Fruit fly (Drosophila melanogaster) whole organism, embryonic: ENCODE results near the gene CG3032.

Experiments
- Ada2b ChIP-seq: fragments of 200-800 bp; sonication (Bioruptor generic); IDR thresholded peaks from 2 replicates; pipeline ENCODE4 v1.3.6; 2022; ENCODE audit warnings: missing biosample characterization, missing genetic modification characterization
- Aef1 ChIP-seq: fragments of 200-800 bp; sonication (Bioruptor generic); IDR thresholded peaks from 3 replicates; pipeline ENCODE4 v1.3.6; 2022; ENCODE audit warnings: missing biosample characterization, missing genetic modification characterization
- Awh ChIP-seq: fragments of 200-800 bp; sonication (Bioruptor generic); IDR thresholded peaks from 2 replicates; pipeline ENCODE4, ENCODE4 v1.3.6; 2022; ENCODE audit warnings: missing biosample characterization, missing genetic modification characterization
- B-H1 ChIP-seq: fragments of 200-800 bp; sonication (Bioruptor generic); IDR thresholded peaks from 3 replicates; pipeline ENCODE4 v1.3.6; 2022; ENCODE audit warnings: missing biosample characterization, missing genetic modification characterization
- BtbVII ChIP-seq: fragments of 200-800 bp; sonication (Bioruptor generic); optimal IDR thresholded peaks from 3 replicates; lab custom pipeline; 2017; ENCODE audit warnings: missing biosample characterization, mild to moderate bottlenecking, missing genetic modification characterization
- CG11695 ChIP-seq: fragments of 200-800 bp; sonication (Bioruptor generic); IDR thresholded peaks from 3 replicates; pipeline ENCODE4 v1.3.6; 2022; ENCODE audit warnings: missing biosample characterization, missing genetic modification characterization
- CG14710 ChIP-seq: fragments of 200-800 bp; sonication (Bioruptor generic); optimal IDR thresholded peaks from 3 replicates; lab custom pipeline; 2019; ENCODE audit warnings: missing biosample characterization, mild to moderate bottlenecking, missing genetic modification characterization, moderate library complexity
- CG15073 ChIP-seq: fragments of 200-800 bp; sonication (Bioruptor generic); optimal IDR thresholded peaks from 2 replicates; lab custom pipeline; 2016; ENCODE audit warnings: missing biosample characterization, missing genetic modification characterization
- CG1529 ChIP-seq: fragments of 200-800 bp; sonication (Bioruptor generic); optimal IDR thresholded peaks from 3 replicates; lab custom pipeline; 2018; ENCODE audit warnings: missing biosample characterization, missing genetic modification characterization
- CG15601 ChIP-seq: fragments of 200-800 bp; sonication (Bioruptor generic); optimal IDR thresholded peaks from 3 replicates; lab custom pipeline; 2019; ENCODE audit warnings: missing biosample characterization, mild to moderate bottlenecking, missing genetic modification characterization, moderate library complexity
- CG17361 ChIP-seq: fragments of 200-800 bp; sonication (Bioruptor generic); IDR thresholded peaks from 3 replicates; pipeline ENCODE4 v1.3.6; 2022; ENCODE audit warnings: missing biosample characterization, missing genetic modification characterization
- CG17802 ChIP-seq: fragments of 200-800 bp; sonication (Bioruptor generic); optimal IDR thresholded peaks from 2 replicates; lab custom pipeline; 2018; ENCODE audit warnings: missing biosample characterization, mild to moderate bottlenecking, missing genetic modification characterization, moderate library complexity
- CG17912 ChIP-seq: fragments of 200-800 bp; sonication (Bioruptor generic); optimal IDR thresholded peaks from 2 replicates; lab custom pipeline; 2018; ENCODE audit warnings: missing biosample characterization, mild to moderate bottlenecking, missing genetic modification characterization
- CG1792 ChIP-seq: fragments of 200-800 bp; sonication (Bioruptor generic); optimal IDR thresholded peaks from 2 replicates; lab custom pipeline; 2016; ENCODE audit warnings: missing biosample characterization, missing genetic modification characterization
- CG2678 ChIP-seq: fragments of 200-800 bp; sonication (Bioruptor generic); optimal IDR thresholded peaks from 3 replicates; lab custom pipeline; 2019; ENCODE audit warnings: missing biosample characterization, mild to moderate bottlenecking, missing genetic modification characterization, moderate library complexity
- CG30431 ChIP-seq: fragments of 200-800 bp; sonication (Bioruptor generic); optimal IDR thresholded peaks from 2 replicates; lab custom pipeline; 2017; ENCODE audit warnings: missing biosample characterization, missing genetic modification characterization
- CG31365 ChIP-seq: fragments of 200-800 bp; sonication (Bioruptor generic); optimal IDR thresholded peaks from 2 replicates; lab custom pipeline; 2018; ENCODE audit warnings: missing biosample characterization, mild to moderate bottlenecking, missing genetic modification characterization
- CG3281 ChIP-seq: fragments of 200-800 bp; sonication (Bioruptor generic); optimal IDR thresholded peaks from 3 replicates; lab custom pipeline; 2017; ENCODE audit warnings: missing biosample characterization, mild to moderate bottlenecking, missing genetic modification characterization
- CG34376 ChIP-seq: fragments of 200-800 bp; sonication (Bioruptor generic); optimal IDR thresholded peaks from 2 replicates; lab custom pipeline; 2018; ENCODE audit warnings: missing biosample characterization, mild to moderate bottlenecking, missing genetic modification characterization
- CG4328 ChIP-seq: fragments of 200-800 bp; sonication (Bioruptor generic); optimal IDR thresholded peaks from 3 replicates; lab custom pipeline; 2017; ENCODE audit warnings: missing biosample characterization, missing genetic modification reagents, missing genetic modification characterization
- CG6689 ChIP-seq: fragments of 200-800 bp; sonication (Bioruptor generic); IDR thresholded peaks from 2 replicates; pipeline ENCODE4 v1.3.6; 2022; ENCODE audit warnings: missing biosample characterization, missing genetic modification characterization
- CG7357 ChIP-seq: fragments of 200-800 bp; sonication (Bioruptor generic); IDR thresholded peaks from 3 replicates; pipeline ENCODE4 v1.3.6; 2022; ENCODE audit warnings: missing biosample characterization, missing genetic modification characterization
- CG9609 ChIP-seq: fragments of 200-800 bp; sonication (Bioruptor generic); optimal IDR thresholded peaks from 3 replicates; lab custom pipeline; 2016; ENCODE audit warnings: missing biosample characterization, missing genetic modification characterization
- Dbx ChIP-seq: fragments of 200-800 bp; sonication (Bioruptor generic); IDR thresholded peaks from 3 replicates; pipeline ENCODE4 v1.3.6; 2022; ENCODE audit warnings: missing biosample characterization, missing genetic modification characterization
- Doc2 ChIP-seq: fragments of 200-800 bp; sonication (Bioruptor generic); IDR thresholded peaks from 2 replicates; pipeline ENCODE4 v1.3.6; 2022; ENCODE audit warnings: missing biosample characterization, missing genetic modification characterization
- Dref ChIP-seq: fragments of 200-800 bp; sonication (Bioruptor generic); IDR thresholded peaks from 2 replicates; pipeline ENCODE4 v1.3.6; 2022; ENCODE audit warnings: missing biosample characterization, missing genetic modification characterization
- ERR ChIP-seq: fragments of 200-800 bp; sonication (Bioruptor generic); optimal IDR thresholded peaks from 2 replicates; lab custom pipeline; 2016; ENCODE audit warnings: missing biosample characterization, missing genetic modification characterization
- Gsc ChIP-seq: fragments of 200-800 bp; sonication (Bioruptor generic); IDR thresholded peaks from 2 replicates; pipeline ENCODE4 v1.3.6; 2022; ENCODE audit warnings: missing biosample characterization, missing genetic modification characterization
- HmgZ ChIP-seq: fragments of 200-800 bp; sonication (Bioruptor generic); optimal IDR thresholded peaks from 2 replicates; lab custom pipeline; 2018; ENCODE audit warnings: missing biosample characterization, mild to moderate bottlenecking, missing genetic modification characterization
- MESR4 ChIP-seq: fragments of 200-800 bp; sonication (Bioruptor generic); optimal IDR thresholded peaks from 2 replicates; lab custom pipeline; 2018; ENCODE audit warnings: missing biosample characterization, mild to moderate bottlenecking, missing genetic modification characterization, moderate library complexity
- Max ChIP-seq: fragments of 200-800 bp; sonication (Bioruptor generic); optimal IDR thresholded peaks from 2 replicates; lab custom pipeline; 2016; ENCODE audit warnings: missing biosample characterization, mild to moderate bottlenecking, missing genetic modification characterization
- Ptx1 ChIP-seq: fragments of 200-800 bp; sonication (Bioruptor generic); IDR thresholded peaks from 2 replicates; pipeline ENCODE4 v1.3.6; 2022; ENCODE audit warnings: missing biosample characterization, missing genetic modification characterization
- Rfx ChIP-seq: fragments of 200-800 bp; sonication (Bioruptor generic); IDR thresholded peaks from 2 replicates; pipeline ENCODE4 v1.3.6; 2022; ENCODE audit warnings: missing biosample characterization, missing genetic modification characterization
- Rx ChIP-seq: fragments of 200-800 bp; sonication (Bioruptor generic); IDR thresholded peaks from 2 replicates; pipeline ENCODE4 v1.3.6; 2022; ENCODE audit warnings: missing biosample characterization, missing genetic modification characterization
- bbx ChIP-seq: fragments of 200-800 bp; sonication (Bioruptor generic); IDR thresholded peaks from 2 replicates; pipeline ENCODE4 v1.3.6; 2022; ENCODE audit warnings: missing biosample characterization, missing genetic modification characterization; ENCODE audit not compliant: partially characterized antibody
- croc ChIP-seq: fragments of 200-800 bp; sonication (Bioruptor generic); conservative IDR thresholded peaks from 3 replicates; pipeline ENCODE4 v1.3.6; 2022; ENCODE audit warnings: missing biosample characterization, missing genetic modification characterization
- crol ChIP-seq: fragments of 200-800 bp; sonication (Bioruptor generic); IDR thresholded peaks from 2 replicates; pipeline ENCODE4 v1.3.6; 2022; ENCODE audit warnings: missing biosample characterization, missing genetic modification characterization
- dmrt11E ChIP-seq: fragments of 200-800 bp; sonication (Bioruptor generic); optimal IDR thresholded peaks from 3 replicates; lab custom pipeline; 2018; ENCODE audit warnings: missing biosample characterization, mild to moderate bottlenecking, missing genetic modification characterization, moderate library complexity
- ftz-f1 ChIP-seq: fragments of 200-800 bp; sonication (Bioruptor generic); optimal IDR thresholded peaks from 2 replicates; lab custom pipeline; 2016; ENCODE audit warnings: missing biosample characterization, missing genetic modification characterization
- jing ChIP-seq: fragments of 200-800 bp; sonication (Bioruptor generic); optimal IDR thresholded peaks from 2 replicates; lab custom pipeline; 2018; ENCODE audit warnings: missing biosample characterization, mild to moderate bottlenecking, missing genetic modification characterization
- luna ChIP-seq: fragments of 200-800 bp; sonication (Bioruptor generic); optimal IDR thresholded peaks from 2 replicates; lab custom pipeline; 2016; ENCODE audit warnings: missing biosample characterization, missing genetic modification characterization
- mirr ChIP-seq: fragments of 200-800 bp; sonication (Bioruptor generic); optimal IDR thresholded peaks from 3 replicates; lab custom pipeline; 2018; ENCODE audit warnings: missing biosample characterization, mild to moderate bottlenecking, missing genetic modification characterization
- nau ChIP-seq: fragments of 200-800 bp; sonication (Bioruptor generic); optimal IDR thresholded peaks from 3 replicates; lab custom pipeline; 2017; ENCODE audit warnings: missing biosample characterization, mild to moderate bottlenecking, missing genetic modification characterization, missing genetic modification reagents
- pnt ChIP-seq: fragments of 200-800 bp; sonication (Bioruptor generic); optimal IDR thresholded peaks from 3 replicates; lab custom pipeline; 2016; ENCODE audit warnings: missing biosample characterization, missing genetic modification characterization
- pum ChIP-seq: fragments of 200-800 bp; sonication (Bioruptor generic); optimal IDR thresholded peaks from 2 replicates; lab custom pipeline; 2016; ENCODE audit warnings: missing biosample characterization, missing genetic modification characterization
- repo ChIP-seq: fragments of 200-800 bp; sonication (Bioruptor generic); optimal IDR thresholded peaks from 2 replicates; lab custom pipeline; 2016; ENCODE audit warnings: missing biosample characterization, missing genetic modification characterization
- salm ChIP-seq: fragments of 200-800 bp; sonication (Bioruptor generic); optimal IDR thresholded peaks from 2 replicates; lab custom pipeline; 2018; ENCODE audit warnings: missing biosample characterization, mild to moderate bottlenecking, missing genetic modification characterization
- sob ChIP-seq: fragments of 200-800 bp; sonication (Bioruptor generic); IDR thresholded peaks from 2 replicates; pipeline ENCODE4 v1.3.6; 2022; ENCODE audit warnings: missing biosample characterization, missing genetic modification characterization
- ttk ChIP-seq: fragments of 200-800 bp; sonication (Bioruptor generic); IDR thresholded peaks from 2 replicates; pipeline ENCODE4 v2.1.2; 2022; ENCODE audit warnings: missing biosample characterization, missing genetic modification characterization
- usp ChIP-seq: fragments of >200 bp; optimal IDR thresholded peaks from 2 replicates; lab custom pipeline; 2017; ENCODE audit warnings: missing biosample characterization, missing genetic modification characterization
- vfl ChIP-seq: fragments of 200-800 bp; sonication (Bioruptor generic); optimal IDR thresholded peaks from 2 replicates; lab custom pipeline; 2016; ENCODE audit warnings: missing biosample characterization, missing genetic modification characterization
- yki ChIP-seq: fragments of >200 bp; optimal IDR thresholded peaks from 3 replicates; lab custom pipeline; 2018

The CG3032 gene

dm6 chrX:7014931-7015428 is 1.3 kb upstream of the CG3032 start (continued):
- no peak for TF ChIP-seq yki
- TF ChIP-seq luna (GFP tag; lab: Kevin White, UChicago): peak; percentile 4
- TF ChIP-seq CG14710 (tag; lab: Kevin White, UChicago): peak; percentile 46
- no peak for TF ChIP-seq ftz-f1 (GFP tag; lab: Kevin White, UChicago)
- no peak for TF ChIP-seq crol
- TF ChIP-seq CG9609 (GFP tag; lab: Kevin White, UChicago): no peak
- no peak for TF ChIP-seq dmrt11E (tag; lab: Kevin White, UChicago)
- TF ChIP-seq CG1529: no peak
- TF ChIP-seq nau (GFP tag; lab: Kevin White, UChicago): no peak
- no peak for TF ChIP-seq Gsc
- peak; percentile 61; the same call in 2 of the 3 replicates for TF ChIP-seq CG11695 (GFP tag; lab: Robert Waterston, UW)
- peak; percentile 49; the same call in 1 of the 2 replicates for TF ChIP-seq bbx (GFP tag; lab: Robert Waterston, UW)
- no peak for TF ChIP-seq CG30431 (GFP tag; lab: Kevin White, UChicago)
- TF ChIP-seq Doc2 (GFP tag; lab: Robert Waterston, UW): no peak
- no peak for TF ChIP-seq jing
- no peak for TF ChIP-seq CG4328 (GFP tag; lab: Kevin White, UChicago)
- TF ChIP-seq CG17802 (tag; lab: Kevin White, UChicago): no peak
- peak; percentile 57; the same call in 1 of the 3 replicates for TF ChIP-seq Dbx (GFP tag; lab: Robert Waterston, UW)
- no peak for TF ChIP-seq Max (GFP tag; lab: Kevin White, UChicago)
- TF ChIP-seq CG17361: 0 out of 3 replicates have a peak, but pooled peaks have one; percentile 42
- TF ChIP-seq BtbVII: no peak
- peak; percentile 73 for TF ChIP-seq pum (GFP tag; lab: Kevin White, UChicago)
- TF ChIP-seq MESR4 (GFP tag; lab: Kevin White, UChicago): peak; percentile 21
- no peak for TF ChIP-seq CG15073 (GFP tag; lab: Kevin White, UChicago)
- TF ChIP-seq Rfx (GFP tag; lab: Robert Waterston, UW): peak; percentile 76
- TF ChIP-seq pnt (GFP tag; lab: Kevin White, UChicago): peak; percentile 30
- peak; percentile 98 for TF ChIP-seq CG31365 (tag; lab: Kevin White, UChicago)
- peak; percentile 21 for TF ChIP-seq CG17912 (GFP tag; lab: Kevin White, UChicago)
- no peak for TF ChIP-seq usp (GFP tag; lab: Kevin White, UChicago)
- TF ChIP-seq salm (tag; lab: Kevin White, UChicago): peak; percentile 8
- no peak for TF ChIP-seq ttk (GFP tag; lab: Robert Waterston, UW)
- TF ChIP-seq vfl (GFP tag; lab: Kevin White, UChicago): no peak
- TF ChIP-seq Ada2b (GFP tag; lab: Robert Waterston, UW): peak; percentile 25
- TF ChIP-seq CG3281 (GFP tag; lab: Kevin White, UChicago): peak; percentile 25
- TF ChIP-seq HmgZ (tag; lab: Kevin White, UChicago): peak; percentile 57
- no peak for TF ChIP-seq CG34376 (GFP tag; lab: Kevin White, UChicago)
- peak; percentile 52 for TF ChIP-seq Aef1
- peak; percentile 18; the same call in 1 of the 3 replicates for TF ChIP-seq croc (GFP tag; lab: Robert Waterston, UW)
- no peak; the same call in 2 of the 3 replicates for TF ChIP-seq B-H1 (GFP tag; lab: Robert Waterston, UW)
- TF ChIP-seq ERR: peak; percentile 38
- TF ChIP-seq CG7357: no peak
- TF ChIP-seq Dref (GFP tag; lab: Robert Waterston, UW): peak; percentile 77
- TF ChIP-seq sob (GFP tag; lab: Robert Waterston, UW): peak; percentile 59
- TF ChIP-seq Rx: 0 out of 2 replicates have a peak, but pooled peaks have one; percentile 5
- no peak for TF ChIP-seq Awh
- TF ChIP-seq repo (GFP tag; lab: Kevin White, UChicago): no peak
- TF ChIP-seq CG6689 (GFP tag; lab: Robert Waterston, UW): 0 out of 2 replicates have a peak, but pooled peaks have one; percentile 20
- no peak for TF ChIP-seq CG1792 (GFP tag; lab: Kevin White, UChicago)
- no peak for TF ChIP-seq mirr (GFP tag; lab: Kevin White, UChicago)
- peak; percentile 20 for TF ChIP-seq CG15601 (tag; lab: Kevin White, UChicago)
- peak; percentile 62 for TF ChIP-seq CG2678
- peak; percentile 57 for TF ChIP-seq Ptx1 (GFP tag; lab: Robert Waterston, UW)
